Fruit fly (Drosophila melanogaster): ENCODE data around the gene Alg10.
"Not testable (repeated sequence)": the region's sequence is repeated elsewhere in the genome, so short reads cannot be mapped to it uniquely, and the experiment has no call there.

The Alg10 gene

dm6 chr3L:11130535-11130934 is 34.2 kb upstream of the Alg10 start, which contains the start of gene nol:
nol (plus strand) TSS chr3L:11130835.
- TF ChIP-seq insv (optimal IDR thresholded peaks at IDR 0.05) (no peak), h (optimal IDR thresholded peaks at IDR 0.05) (no peak), psq (optimal IDR thresholded peaks at IDR 0.05) (no peak), Myc (optimal IDR thresholded peaks at IDR 0.05) (no peak), Sin3A (optimal IDR thresholded peaks at IDR 0.05) (no peak), ttk (optimal IDR thresholded peaks at IDR 0.05) (no peak)

DNA sequence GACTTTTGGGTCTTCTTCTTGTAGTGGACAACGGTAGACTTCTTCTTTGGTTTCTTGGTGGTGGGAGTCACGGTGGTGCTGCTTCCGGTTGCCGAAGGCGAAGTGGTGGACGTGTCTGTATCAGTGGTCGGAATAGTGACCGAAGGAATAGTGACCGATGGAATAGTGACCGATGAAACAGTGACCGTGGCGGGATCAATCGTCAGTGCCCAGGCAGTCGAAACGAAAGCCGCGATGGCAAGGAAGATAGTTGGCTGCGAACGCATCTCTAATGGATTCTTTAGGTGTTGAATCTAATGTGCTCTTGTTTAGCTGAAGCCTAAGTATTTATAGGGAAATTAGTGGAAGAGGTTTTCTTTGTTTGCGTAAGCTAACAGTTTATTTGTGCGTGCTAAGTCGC is 32.7 kb upstream of the Alg10 start, which contains the start of gene CG32074:
TSS of gene CG32074 (minus strand) at position 268 of the 400 bp plus-strand sequence.
- TF ChIP-seq ttk, insv, h (optimal IDR thresholded peaks at IDR 0.05): not testable (repeated sequence)

- not testable (repeated sequence) for TF ChIP-seq Myc, psq, ttk (optimal IDR thresholded peaks at IDR 0.05)
These were observed 29.9 kb upstream of the Alg10 start, which contains the start of gene CG14143 for dm6 chr3L:11134886-11135285. CG14143 (plus strand) TSS chr3L:11134987.

- TF ChIP-seq Myc (optimal IDR thresholded peaks at IDR 0.05) (no peak), h (optimal IDR thresholded peaks at IDR 0.05) (no peak), insv (optimal IDR thresholded peaks at IDR 0.05) (no peak)
These were observed 28.9 kb upstream of the Alg10 start, which contains the start of gene IRSp53 for dm6 chr3L:11135846-11136245. IRSp53 (plus strand) TSS chr3L:11136049.

- no peak for TF ChIP-seq Sin3A (optimal IDR thresholded peaks at IDR 0.05)
- no peak for TF ChIP-seq psq (optimal IDR thresholded peaks at IDR 0.05)
- TF ChIP-seq ttk (optimal IDR thresholded peaks at IDR 0.05) = no peak
- no peak for TF ChIP-seq insv (optimal IDR thresholded peaks at IDR 0.05)
- no peak for TF ChIP-seq Myc (optimal IDR thresholded peaks at IDR 0.05)
- TF ChIP-seq h (optimal IDR thresholded peaks at IDR 0.05) = no peak
These were observed 28.4 kb upstream of the Alg10 start for dm6 chr3L:11136349-11136748.

DNA sequence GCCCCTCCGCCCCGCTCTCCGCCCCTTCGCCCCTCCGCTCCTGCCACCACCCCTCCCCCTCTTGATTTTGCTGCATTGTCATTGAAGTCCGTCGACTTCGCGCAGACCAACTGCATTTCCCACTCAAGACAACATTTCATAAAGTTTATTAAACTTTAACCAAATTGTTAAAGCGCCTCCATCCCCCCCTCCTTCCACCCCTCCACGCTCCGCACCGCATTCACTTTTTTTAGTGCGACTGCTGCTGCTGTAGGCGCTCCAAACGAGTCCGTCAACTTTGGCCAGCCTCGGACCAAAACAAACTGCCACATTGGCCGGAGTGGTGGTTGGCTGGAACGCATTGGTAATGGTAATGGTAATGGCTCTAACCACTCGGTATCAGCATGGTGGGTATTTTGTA is 25.9 kb upstream of the Alg10 start:
- TF ChIP-seq insv (optimal IDR thresholded peaks at IDR 0.05) = no peak
- no peak for TF ChIP-seq ttk (optimal IDR thresholded peaks at IDR 0.05)
- no peak for TF ChIP-seq Sin3A (optimal IDR thresholded peaks at IDR 0.05)
- TF ChIP-seq h (optimal IDR thresholded peaks at IDR 0.05) = no peak
- no peak for TF ChIP-seq psq (optimal IDR thresholded peaks at IDR 0.05)

DNA sequence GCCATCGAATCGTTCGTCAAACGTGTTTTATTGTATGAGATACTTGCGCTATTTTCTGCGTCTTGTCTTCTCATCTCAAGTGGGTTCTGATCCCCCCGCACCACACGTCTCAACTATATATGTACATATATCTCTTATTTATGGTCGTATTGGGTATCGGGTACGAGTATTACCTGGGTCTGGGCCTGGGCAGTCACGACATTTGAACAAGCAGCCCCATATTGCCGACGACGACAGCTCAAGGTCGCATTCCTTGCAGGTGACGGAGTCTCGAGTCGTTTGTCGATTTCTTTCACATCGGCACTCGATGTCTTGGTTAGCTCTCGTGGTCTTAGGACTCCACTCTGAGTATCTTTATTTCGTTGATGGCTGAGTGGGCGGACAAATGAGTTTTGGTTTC is 19.7 kb upstream of the Alg10 start:
- TF ChIP-seq h (optimal IDR thresholded peaks at IDR 0.05) = no peak
- no peak for TF ChIP-seq ttk (optimal IDR thresholded peaks at IDR 0.05)
- no peak for TF ChIP-seq insv (optimal IDR thresholded peaks at IDR 0.05)
- TF ChIP-seq Sin3A (optimal IDR thresholded peaks at IDR 0.05) = no peak
- no peak for TF ChIP-seq psq (optimal IDR thresholded peaks at IDR 0.05)

dm6 chr3L:11147675-11148074 is 17.1 kb upstream of the Alg10 start:
- TF ChIP-seq h (optimal IDR thresholded peaks at IDR 0.05) (no peak), ttk (optimal IDR thresholded peaks at IDR 0.05) (no peak), Sin3A (optimal IDR thresholded peaks at IDR 0.05) (no peak), psq (optimal IDR thresholded peaks at IDR 0.05) (no peak), insv (optimal IDR thresholded peaks at IDR 0.05) (no peak), Myc (optimal IDR thresholded peaks at IDR 0.05) (no peak)

dm6 chr3L:11148478-11149251 is 16.1 kb upstream of the Alg10 start:
- no peak for TF ChIP-seq h (optimal IDR thresholded peaks at IDR 0.05)
- TF ChIP-seq insv (optimal IDR thresholded peaks at IDR 0.05) = no peak
- no peak for TF ChIP-seq Myc (optimal IDR thresholded peaks at IDR 0.05)
- no peak for TF ChIP-seq ttk (optimal IDR thresholded peaks at IDR 0.05)
- TF ChIP-seq psq (optimal IDR thresholded peaks at IDR 0.05) = no peak
- TF ChIP-seq Sin3A (optimal IDR thresholded peaks at IDR 0.05) = no peak

DNA sequence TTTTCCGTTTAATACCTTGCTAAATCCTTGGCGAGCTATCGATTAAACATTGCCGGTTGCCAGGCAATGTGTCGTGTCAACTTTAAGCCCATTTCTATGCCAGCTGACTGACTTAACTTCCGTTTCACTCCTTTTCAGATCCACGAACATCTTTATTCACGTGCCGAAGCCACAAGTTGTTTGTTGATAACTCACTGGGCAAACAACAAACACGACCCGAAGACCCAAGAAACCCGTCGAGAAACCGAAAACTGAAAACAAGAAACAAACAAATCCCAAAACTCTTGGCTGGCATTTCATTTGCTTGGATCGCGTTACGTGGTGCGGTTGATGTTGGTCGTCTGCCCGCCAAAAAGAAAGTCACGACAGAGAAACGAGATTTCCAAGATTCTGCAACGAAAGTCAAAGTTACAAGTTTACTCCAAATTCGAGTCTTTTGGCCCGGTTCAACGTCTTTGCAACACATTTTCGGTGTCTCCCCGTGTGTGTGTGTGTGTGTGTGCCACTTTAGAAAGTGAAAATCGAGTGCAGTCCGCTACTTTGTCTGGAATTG is 14.0 kb upstream of the Alg10 start, which contains the start of gene CG6216:
TSS of gene CG6216 (minus strand) at position 51 of the 553 bp plus-strand sequence.
- no peak for TF ChIP-seq ttk (optimal IDR thresholded peaks at IDR 0.05)
- TF ChIP-seq Myc (optimal IDR thresholded peaks at IDR 0.05) = no peak
- no peak for TF ChIP-seq psq (optimal IDR thresholded peaks at IDR 0.05)
- TF ChIP-seq h (optimal IDR thresholded peaks at IDR 0.05) = no peak
- no peak for TF ChIP-seq insv (optimal IDR thresholded peaks at IDR 0.05)
- TF ChIP-seq Sin3A (optimal IDR thresholded peaks at IDR 0.05) = no peak

DNA sequence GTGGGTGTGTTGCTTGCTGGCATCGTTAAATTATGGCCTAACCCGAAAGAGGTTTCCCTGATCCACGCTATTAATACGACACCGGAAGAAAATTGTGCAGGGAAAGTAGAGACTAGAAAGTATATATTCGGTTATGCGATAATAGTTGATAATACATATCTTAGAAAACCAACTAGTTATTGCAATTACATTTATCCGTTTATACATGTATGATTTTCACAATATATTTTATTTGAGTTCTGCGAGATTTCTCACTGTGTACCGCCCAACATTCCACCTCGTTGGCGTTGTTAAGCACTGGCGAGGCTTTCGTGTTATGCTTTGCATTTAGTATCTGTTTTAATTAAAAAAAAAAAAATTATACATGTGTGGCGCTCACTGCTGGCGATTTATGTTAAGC is 9.4 kb upstream of the Alg10 start:
- TF ChIP-seq ttk (optimal IDR thresholded peaks at IDR 0.05) (no peak), Myc (optimal IDR thresholded peaks at IDR 0.05) (no peak), insv (optimal IDR thresholded peaks at IDR 0.05) (no peak), psq (optimal IDR thresholded peaks at IDR 0.05) (no peak), h (optimal IDR thresholded peaks at IDR 0.05) (no peak), Sin3A (optimal IDR thresholded peaks at IDR 0.05) (no peak)

DNA sequence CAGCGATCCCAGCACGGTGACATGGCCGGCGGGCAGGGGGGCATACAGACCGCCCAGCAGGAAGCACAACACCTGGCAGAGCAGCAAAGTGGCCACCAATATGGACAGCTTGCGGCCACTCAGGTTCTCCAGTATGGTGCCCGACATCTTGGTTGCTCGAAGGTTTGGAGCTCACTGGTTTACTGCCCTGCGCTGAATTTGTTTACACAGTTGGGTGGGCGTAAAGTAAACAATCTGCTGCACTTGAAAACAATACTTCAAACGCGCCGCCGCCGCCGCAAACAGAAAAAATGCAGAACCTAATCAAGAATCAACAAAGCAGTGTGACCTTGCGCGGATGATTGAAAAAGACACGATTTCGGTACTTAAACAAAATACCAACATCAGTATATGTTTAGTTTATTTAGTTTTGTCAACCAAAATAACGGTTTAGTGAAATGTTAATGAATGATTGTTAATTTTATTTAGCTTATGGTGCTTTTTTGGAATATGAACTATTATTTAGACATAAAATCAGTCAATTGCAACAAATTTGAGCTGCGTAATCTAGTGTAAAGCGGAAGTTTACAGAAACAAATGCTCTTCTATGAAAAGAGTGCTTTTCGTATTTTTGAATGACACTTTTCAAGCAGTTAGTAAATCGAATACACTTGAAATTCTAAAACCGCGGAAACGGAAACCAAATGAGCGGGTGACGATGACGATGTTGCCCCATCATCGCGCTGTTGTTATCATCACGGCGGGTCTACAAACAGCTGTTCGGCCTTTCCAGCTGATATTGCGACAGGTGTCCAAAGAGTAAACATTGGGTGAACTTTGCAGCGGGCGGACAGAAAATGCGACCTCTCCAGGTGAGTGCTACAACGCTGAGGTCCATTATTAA is 4.8 kb downstream of the Alg10 start, which contains the start of the genes wls and Adck5:
TSS of gene wls (minus strand) at position 327 of the 883 bp plus-strand sequence.
TSS of gene Adck5 (plus strand) at position 519 of the 883 bp plus-strand sequence.
- TF ChIP-seq Sin3A (optimal IDR thresholded peaks at IDR 0.05) = no peak
- TF ChIP-seq psq (optimal IDR thresholded peaks at IDR 0.05) = no peak
- no peak for TF ChIP-seq h (optimal IDR thresholded peaks at IDR 0.05)
- TF ChIP-seq insv (optimal IDR thresholded peaks at IDR 0.05) = no peak
- no peak for TF ChIP-seq ttk (optimal IDR thresholded peaks at IDR 0.05)
- no peak for TF ChIP-seq Myc (optimal IDR thresholded peaks at IDR 0.05)

All from Kc167 (cell line).